Worm (Caenorhabditis elegans) whole organism, late embryonic: ENCODE results near the gene F31A3.5.

Source experiments
- C08G9.2 ChIP-seq: sonication (generic microtip); optimal IDR thresholded peaks from 2 replicates; lab custom pipeline; 2016; ENCODE audit warnings: mild to moderate bottlenecking, missing genetic modification characterization, moderate library complexity, missing compliant biosample characterization
- C38D4.7 ChIP-seq: fragments of 200-800 bp; sonication (Bioruptor generic); optimal IDR thresholded peaks from 2 replicates; lab custom pipeline; 2018; ENCODE audit warnings: mild to moderate bottlenecking, missing genetic modification characterization, moderate library complexity, missing compliant biosample characterization
- K02D7.2 ChIP-seq: sonication (generic microtip); optimal IDR thresholded peaks from 2 replicates; lab custom pipeline; 2017; ENCODE audit warnings: mild to moderate bottlenecking, missing genetic modification characterization, missing compliant biosample characterization
- K09A11.1 ChIP-seq: sonication (generic microtip); optimal IDR thresholded peaks from 2 replicates; lab custom pipeline; 2017; ENCODE audit warnings: antibody characterized with exemption, mild to moderate bottlenecking, missing genetic modification characterization, missing compliant biosample characterization; ENCODE audit not compliant: insufficient read depth
- Y22D7AL.16 ChIP-seq: sonication (generic microtip); optimal IDR thresholded peaks from 2 replicates; lab custom pipeline; 2016; ENCODE audit warnings: missing genetic modification characterization, missing compliant biosample characterization
- ceh-14 ChIP-seq: sonication (generic microtip); optimal IDR thresholded peaks from 2 replicates; lab custom pipeline; 2016; ENCODE audit warnings: missing genotype, missing genetic modification characterization, missing compliant biosample characterization
- ceh-18 ChIP-seq: sonication (generic microtip); optimal IDR thresholded peaks from 2 replicates; lab custom pipeline; 2016; ENCODE audit warnings: missing genetic modification characterization, missing compliant biosample characterization
- ceh-19 ChIP-seq: fragments of 200-800 bp; sonication (Bioruptor generic); optimal IDR thresholded peaks from 2 replicates; lab custom pipeline; 2018; ENCODE audit warnings: mild to moderate bottlenecking, missing genetic modification characterization, missing compliant biosample characterization
- ceh-2 ChIP-seq: sonication (generic microtip); optimal IDR thresholded peaks from 2 replicates; lab custom pipeline; 2016; ENCODE audit warnings: missing genotype, missing genetic modification characterization, missing compliant biosample characterization
- ceh-24 ChIP-seq: sonication (generic microtip); optimal IDR thresholded peaks from 2 replicates; lab custom pipeline; 2016; ENCODE audit warnings: mild to moderate bottlenecking, missing genetic modification characterization, missing compliant biosample characterization
- ceh-30 ChIP-seq: fragments of 150-350 bp; optimal IDR thresholded peaks from 2 replicates; lab custom pipeline; 2014; ENCODE audit warnings: missing biosample characterization, missing genetic modification characterization
- ceh-31 ChIP-seq: sonication (generic microtip); optimal IDR thresholded peaks from 2 replicates; lab custom pipeline; 2016; ENCODE audit warnings: missing genetic modification characterization, missing compliant biosample characterization
- ceh-45 ChIP-seq: fragments of 200-800 bp; sonication (Bioruptor generic); IDR thresholded peaks from 2 replicates; pipeline ENCODE4 v1.3.6; 2022; ENCODE audit warnings: missing genetic modification reagents, missing genetic modification characterization, missing compliant biosample characterization
- ceh-6 ChIP-seq: fragments of 200-800 bp; sonication (Bioruptor generic); optimal IDR thresholded peaks from 2 replicates; lab custom pipeline; 2018; ENCODE audit warnings: mild to moderate bottlenecking, missing genetic modification characterization, missing compliant biosample characterization
- ceh-9 ChIP-seq: sonication (generic microtip); optimal IDR thresholded peaks from 2 replicates; lab custom pipeline; 2016; ENCODE audit warnings: mild to moderate bottlenecking, missing genetic modification characterization, inconsistent platforms, missing compliant biosample characterization
- elt-2 ChIP-seq: sonication (generic microtip); optimal IDR thresholded peaks from 2 replicates; lab custom pipeline; 2016; ENCODE audit warnings: missing genetic modification reagents, missing genetic modification characterization, missing compliant biosample characterization
- elt-4 ChIP-seq: sonication (generic microtip); optimal IDR thresholded peaks from 2 replicates; lab custom pipeline; 2016; ENCODE audit warnings: missing genetic modification characterization, missing compliant biosample characterization
- ets-4 ChIP-seq: sonication (generic microtip); optimal IDR thresholded peaks from 2 replicates; lab custom pipeline; 2016; ENCODE audit warnings: missing genetic modification characterization, missing compliant biosample characterization
- eyg-1 ChIP-seq: sonication (generic microtip); optimal IDR thresholded peaks from 2 replicates; lab custom pipeline; 2016; ENCODE audit warnings: missing genotype, missing genetic modification characterization, missing compliant biosample characterization
- fkh-10 ChIP-seq: fragments of 150-350 bp; optimal IDR thresholded peaks from 2 replicates; lab custom pipeline; 2014; ENCODE audit warnings: missing biosample characterization, missing genetic modification reagents, missing genetic modification characterization
- fkh-6 ChIP-seq: sonication (generic microtip); optimal IDR thresholded peaks from 2 replicates; lab custom pipeline; 2016; ENCODE audit warnings: missing genetic modification characterization, missing compliant biosample characterization
- gmeb-2 ChIP-seq: sonication (generic microtip); optimal IDR thresholded peaks from 2 replicates; lab custom pipeline; 2016; ENCODE audit warnings: missing genetic modification characterization, inconsistent platforms, missing compliant biosample characterization
- hlh-13 ChIP-seq: fragments of 200-800 bp; sonication (Bioruptor generic); optimal IDR thresholded peaks from 2 replicates; lab custom pipeline; 2018; ENCODE audit warnings: mild to moderate bottlenecking, missing genetic modification characterization, missing compliant biosample characterization
- hlh-15 ChIP-seq: sonication (generic microtip); optimal IDR thresholded peaks from 2 replicates; lab custom pipeline; 2016; ENCODE audit warnings: missing genetic modification characterization, missing compliant biosample characterization
- hlh-8 ChIP-seq: sonication (generic microtip); optimal IDR thresholded peaks from 2 replicates; lab custom pipeline; 2016; ENCODE audit warnings: missing genotype, missing genetic modification characterization, missing compliant biosample characterization
- lim-6 ChIP-seq: sonication (generic microtip); optimal IDR thresholded peaks from 2 replicates; lab custom pipeline; 2016; ENCODE audit warnings: missing genetic modification characterization, missing compliant biosample characterization
- lin-11 ChIP-seq: fragments of 200-800 bp; sonication (Bioruptor generic); optimal IDR thresholded peaks from 2 replicates; lab custom pipeline; 2018; ENCODE audit warnings: mild to moderate bottlenecking, missing genetic modification characterization, missing compliant biosample characterization
- nhr-11 ChIP-seq: fragments of 150-350 bp; optimal IDR thresholded peaks from 2 replicates; lab custom pipeline; 2014; ENCODE audit warnings: missing biosample characterization, missing genetic modification characterization
- nhr-232 ChIP-seq: sonication (generic microtip); optimal IDR thresholded peaks from 2 replicates; lab custom pipeline; 2016; ENCODE audit warnings: missing genetic modification characterization, missing compliant biosample characterization
- odd-2 ChIP-seq: sonication (generic microtip); optimal IDR thresholded peaks from 2 replicates; lab custom pipeline; 2017; ENCODE audit warnings: antibody characterized with exemption, mild to moderate bottlenecking, missing genetic modification characterization, missing compliant biosample characterization
- pha-2 ChIP-seq: sonication (generic microtip); optimal IDR thresholded peaks from 2 replicates; lab custom pipeline; 2017; ENCODE audit warnings: mild to moderate bottlenecking, missing genetic modification characterization, missing compliant biosample characterization
- pha-4 ChIP-seq: fragments of 150-350 bp; optimal IDR thresholded peaks from 2 replicates; lab custom pipeline; 2018; ENCODE audit warnings: missing biosample characterization, missing genetic modification reagents, missing genetic modification characterization
- pros-1 ChIP-seq: fragments of 150-350 bp; optimal IDR thresholded peaks from 2 replicates; lab custom pipeline; 2014; ENCODE audit warnings: missing biosample characterization, missing genetic modification reagents, missing genetic modification characterization
- sdc-2 ChIP-seq: sonication (generic microtip); optimal IDR thresholded peaks from 2 replicates; lab custom pipeline; 2016; ENCODE audit warnings: missing genotype, missing genetic modification characterization, missing compliant biosample characterization
- sox-2 ChIP-seq: fragments of 200-800 bp; sonication (Bioruptor generic); IDR thresholded peaks from 2 replicates; pipeline ENCODE4 v1.3.6; 2022; ENCODE audit warnings: missing genetic modification reagents, missing genetic modification characterization, missing compliant biosample characterization
- sox-4 ChIP-seq: sonication (generic microtip); optimal IDR thresholded peaks from 2 replicates; lab custom pipeline; 2017; ENCODE audit warnings: mild to moderate bottlenecking, missing genetic modification characterization, inconsistent platforms, missing compliant biosample characterization
- tbx-2 ChIP-seq: sonication (generic microtip); optimal IDR thresholded peaks from 2 replicates; lab custom pipeline; 2016; ENCODE audit warnings: missing genetic modification characterization, missing compliant biosample characterization
- tbx-7 ChIP-seq: sonication (generic microtip); optimal IDR thresholded peaks from 2 replicates; lab custom pipeline; 2016; ENCODE audit warnings: missing genotype, missing genetic modification characterization, missing compliant biosample characterization
- ttx-3 ChIP-seq: sonication (generic microtip); optimal IDR thresholded peaks from 2 replicates; lab custom pipeline; 2016; ENCODE audit warnings: missing genetic modification reagents, missing genetic modification characterization, missing compliant biosample characterization
- unc-42 ChIP-seq: sonication (generic microtip); optimal IDR thresholded peaks from 2 replicates; lab custom pipeline; 2016; ENCODE audit warnings: missing genotype, missing genetic modification characterization, missing compliant biosample characterization
- unc-55 ChIP-seq: sonication (generic microtip); optimal IDR thresholded peaks from 2 replicates; lab custom pipeline; 2017; ENCODE audit warnings: missing biosample characterization, missing genetic modification reagents, missing genetic modification characterization
- ztf-16 ChIP-seq: sonication (generic microtip); optimal IDR thresholded peaks from 2 replicates; lab custom pipeline; 2017; ENCODE audit warnings: missing genetic modification characterization, missing compliant biosample characterization

The F31A3.5 gene

ce11 chrX:17610406-17610981 lies 47.1 kb upstream of the F31A3.5 start (continued):
- no peak for TF ChIP-seq Y22D7AL.16 (tag; lab: Kevin White, UChicago)
- peak; percentile 34 for TF ChIP-seq K09A11.1 (tag; lab: Kevin White, UChicago)
- TF ChIP-seq hlh-8 (tag; lab: Kevin White, UChicago): peak; percentile 8
- TF ChIP-seq ceh-19: no peak
- TF ChIP-seq fkh-10 (GFP tag; lab: Kevin White, UChicago): no peak
- no peak for TF ChIP-seq C38D4.7 (GFP tag; lab: Kevin White, UChicago)
- no peak for TF ChIP-seq nhr-232
- TF ChIP-seq ceh-14 (tag; lab: Kevin White, UChicago): peak; percentile 17
- no peak for TF ChIP-seq tbx-7
- TF ChIP-seq sox-2: no peak
- TF ChIP-seq hlh-15 (tag; lab: Kevin White, UChicago): no peak
- no peak for TF ChIP-seq ceh-6 (GFP tag; lab: Kevin White, UChicago)
- no peak for TF ChIP-seq fkh-6 (tag; lab: Kevin White, UChicago)
- TF ChIP-seq ceh-2 (tag; lab: Kevin White, UChicago): no peak
- no peak for TF ChIP-seq odd-2 (tag; lab: Kevin White, UChicago)
- no peak for TF ChIP-seq elt-2
- no peak for TF ChIP-seq ceh-9
- TF ChIP-seq unc-55 (GFP tag; lab: Kevin White, UChicago): no peak
- no peak for TF ChIP-seq pha-4 (tag; lab: Kevin White, UChicago)
- peak; percentile 63 for TF ChIP-seq tbx-2 (tag; lab: Kevin White, UChicago)
- TF ChIP-seq lin-11: peak; percentile 2
- TF ChIP-seq unc-42 (tag; lab: Kevin White, UChicago): peak; percentile 30
- no peak for TF ChIP-seq C08G9.2
- TF ChIP-seq K02D7.2 (tag; lab: Kevin White, UChicago): no peak
- TF ChIP-seq ceh-31 (tag; lab: Kevin White, UChicago): peak; percentile 62
- no peak for TF ChIP-seq pha-2 (tag; lab: Kevin White, UChicago)
- no peak for TF ChIP-seq sox-4 (tag; lab: Kevin White, UChicago)
- TF ChIP-seq ceh-18 (tag; lab: Kevin White, UChicago): peak; percentile 23
- TF ChIP-seq ets-4 (tag; lab: Kevin White, UChicago): no peak
- TF ChIP-seq lim-6 (tag; lab: Kevin White, UChicago): no peak
- TF ChIP-seq gmeb-2 (tag; lab: Kevin White, UChicago): no peak
- TF ChIP-seq pros-1 (tag; lab: Kevin White, UChicago): no peak

ce11 chrX:17609948-17610347 lies 46.5 kb upstream of the F31A3.5 start, which contains the start of gene C16H3.3:
Gene C16H3.3, minus strand, starts transcription at chrX:17610048.
- TF ChIP-seq ceh-24 (tag; lab: Kevin White, UChicago) (no peak), tbx-7 (no peak), ttx-3 (no peak), nhr-11 (no peak), fkh-10 (GFP tag; lab: Kevin White, UChicago) (no peak), hlh-13 (GFP tag; lab: Kevin White, UChicago) (no peak), ceh-2 (tag; lab: Kevin White, UChicago) (no peak), fkh-6 (tag; lab: Kevin White, UChicago) (no peak), eyg-1 (tag; lab: Kevin White, UChicago) (no peak)

- no peak for TF ChIP-seq ceh-30 (tag; lab: Kevin White, UChicago)
- TF ChIP-seq ceh-45: no peak
- no peak for TF ChIP-seq sdc-2 (tag; lab: Kevin White, UChicago)
- peak; percentile 29 for TF ChIP-seq elt-2
- no peak for TF ChIP-seq fkh-6 (tag; lab: Kevin White, UChicago)
- TF ChIP-seq elt-4 (tag; lab: Kevin White, UChicago): no peak
- no peak for TF ChIP-seq ztf-16
Measured at ce11 chrX:17601345-17601744, 37.9 kb upstream of the F31A3.5 start.
